Worm (Caenorhabditis elegans): Measurements from ENCODE around the gene H03G16.7.

DNA sequence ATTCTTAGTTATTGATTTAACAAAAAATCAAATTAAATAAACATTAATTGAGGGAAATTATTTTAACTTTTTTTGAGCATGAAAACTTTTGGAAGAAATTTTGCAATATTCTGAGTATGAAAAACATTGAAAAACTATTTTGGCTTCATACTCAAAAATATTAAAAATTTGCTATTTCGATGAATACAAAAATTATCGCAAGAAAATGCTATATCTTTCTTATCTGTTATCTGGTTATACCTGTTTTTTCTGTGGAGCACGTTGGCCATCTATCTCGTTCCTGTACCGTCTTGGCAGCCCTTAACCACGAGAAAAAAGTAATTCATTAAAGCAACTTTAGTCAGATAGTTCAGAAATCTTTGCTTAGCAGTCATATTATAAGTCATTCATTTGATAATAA, 2.1 kb upstream of the H03G16.7 start:
- TF ChIP-seq him-1 (tag; optimal IDR thresholded peaks at IDR 0.05) = no peak
- TF ChIP-seq W03F9.2 (tag; optimal IDR thresholded peaks at IDR 0.05) = no peak

Measured in whole organism, L4/young adult.